Worm (Caenorhabditis elegans) whole organism, L4 larva: Measurements from ENCODE around the gene F27E5.3.

ENCODE experiments used
- F44E2.7 ChIP-seq: fragments of 200-800 bp; sonication (Bioruptor generic); IDR thresholded peaks from 2 replicates; pipeline ENCODE4 v2.1.2; 2022; ENCODE audit warnings: missing genetic modification characterization, missing compliant biosample characterization
- R02D3.7 ChIP-seq: fragments of 150-350 bp; sonication (generic microtip); optimal IDR thresholded peaks from 3 replicates; lab custom pipeline; 2014; ENCODE audit warnings: missing biosample characterization, missing genetic modification characterization
- ZK337.2 ChIP-seq: fragments of 200-800 bp; sonication (Bioruptor generic); IDR thresholded peaks from 2 replicates; pipeline ENCODE4 v1.3.6; 2022; ENCODE audit warnings: missing genetic modification reagents, missing genetic modification characterization, missing compliant biosample characterization
- ceh-28 ChIP-seq: fragments of 150-350 bp; optimal IDR thresholded peaks from 2 replicates; lab custom pipeline; 2014; ENCODE audit warnings: missing biosample characterization, missing genetic modification reagents, missing genetic modification characterization
- dmd-9 ChIP-seq: fragments of 200-800 bp; sonication (Bioruptor generic); IDR thresholded peaks from 2 replicates; pipeline ENCODE4 v1.3.6; 2022; ENCODE audit warnings: missing genetic modification reagents, missing genetic modification characterization, missing compliant biosample characterization
- hlh-11 ChIP-seq: fragments of 200-800 bp; sonication (Bioruptor generic); optimal IDR thresholded peaks from 2 replicates; lab custom pipeline; 2018; ENCODE audit warnings: mild to moderate bottlenecking, missing genetic modification characterization, missing compliant biosample characterization
- lin-13 ChIP-seq: fragments of 150-350 bp; optimal IDR thresholded peaks from 2 replicates; lab custom pipeline; 2014; ENCODE audit warnings: missing biosample characterization, missing genetic modification reagents, missing genetic modification characterization
- nhr-11 ChIP-seq: fragments of 150-350 bp; optimal IDR thresholded peaks from 2 replicates; lab custom pipeline; 2014; ENCODE audit warnings: missing biosample characterization, missing genetic modification characterization
- nhr-237 ChIP-seq: sonication (generic microtip); optimal IDR thresholded peaks from 2 replicates; lab custom pipeline; 2017; ENCODE audit warnings: missing biosample characterization, missing genetic modification characterization
- nhr-48 ChIP-seq: sonication (generic microtip); optimal IDR thresholded peaks from 2 replicates; lab custom pipeline; 2016; ENCODE audit warnings: mild to moderate bottlenecking, missing genetic modification characterization, missing compliant biosample characterization
- tra-1 ChIP-seq: fragments of 200-800 bp; sonication (Bioruptor generic); IDR thresholded peaks from 2 replicates; pipeline ENCODE4 v1.3.6; 2022; ENCODE audit warnings: missing genetic modification reagents, missing genetic modification characterization, missing compliant biosample characterization
- zag-1 ChIP-seq: fragments of 150-350 bp; optimal IDR thresholded peaks from 2 replicates; lab custom pipeline; 2014; ENCODE audit warnings: missing biosample characterization, missing genetic modification characterization

ce11 chrII:10162785-10163184, 18.8 kb upstream of the F27E5.3 start:
- no peak for TF ChIP-seq dmd-9
- TF ChIP-seq nhr-237 (tag; lab: Kevin White, UChicago) = no peak
- TF ChIP-seq zag-1 = no peak
- TF ChIP-seq lin-13 (GFP tag; lab: Kevin White, UChicago) = no peak
- TF ChIP-seq hlh-11 = no peak
- TF ChIP-seq F44E2.7 (GFP tag; lab: Robert Waterston, UW) = no peak
- peak; percentile 24 for TF ChIP-seq nhr-11
- TF ChIP-seq tra-1 (GFP tag; lab: Robert Waterston, UW) = no peak
- TF ChIP-seq R02D3.7 (tag; lab: Kevin White, UChicago) = no peak
- no peak for TF ChIP-seq ZK337.2
- TF ChIP-seq nhr-48 = no peak
- no peak for TF ChIP-seq ceh-28 (tag; lab: Kevin White, UChicago)
